Fruit fly (Drosophila melanogaster) whole organism, embryonic: ENCODE data around the gene Taf11.

Experiments used
- BEAF-32 ChIP-seq: fragments of 200-800 bp; sonication (Bioruptor generic); optimal IDR thresholded peaks from 3 replicates; lab custom pipeline; 2017; ENCODE audit warnings: missing biosample characterization, missing genetic modification characterization, mild to moderate bottlenecking, moderate library complexity, missing genetic modification reagents
- CG10321 ChIP-seq: fragments of 200-800 bp; sonication (Bioruptor generic); IDR thresholded peaks from 2 replicates; pipeline ENCODE4 v1.3.6; 2022; ENCODE audit warnings: missing biosample characterization, missing genetic modification characterization
- CG10462 ChIP-seq: fragments of 200-800 bp; sonication (Bioruptor generic); optimal IDR thresholded peaks from 2 replicates; lab custom pipeline; 2016; ENCODE audit warnings: missing biosample characterization, missing genetic modification characterization
- CG10543 ChIP-seq: fragments of 200-800 bp; sonication (Bioruptor generic); optimal IDR thresholded peaks from 3 replicates; lab custom pipeline; 2017; ENCODE audit warnings: missing biosample characterization, mild to moderate bottlenecking, missing genetic modification characterization, moderate library complexity
- CG16863 ChIP-seq: fragments of 200-800 bp; sonication (Bioruptor generic); optimal IDR thresholded peaks from 3 replicates; lab custom pipeline; 2016; ENCODE audit warnings: missing biosample characterization, missing genetic modification characterization
- CG4404 ChIP-seq: fragments of 200-800 bp; sonication (Bioruptor generic); IDR thresholded peaks from 2 replicates; pipeline ENCODE4 v1.3.6; 2022; ENCODE audit warnings: missing biosample characterization, missing genetic modification characterization
- CG5245 ChIP-seq: fragments of 200-800 bp; sonication (Bioruptor generic); optimal IDR thresholded peaks from 3 replicates; lab custom pipeline; 2016; ENCODE audit warnings: missing biosample characterization, missing genetic modification characterization
- CG7839 ChIP-seq: fragments of 200-800 bp; sonication (Bioruptor generic); optimal IDR thresholded peaks from 3 replicates; lab custom pipeline; 2018; ENCODE audit warnings: missing biosample characterization, mild to moderate bottlenecking, missing genetic modification characterization, moderate library complexity
- D19A ChIP-seq: fragments of 200-800 bp; optimal IDR thresholded peaks from 3 replicates; lab custom pipeline; 2019; ENCODE audit warnings: missing biosample characterization, mild to moderate bottlenecking, missing genetic modification characterization, moderate library complexity
- Dll ChIP-seq: fragments of 200-800 bp; sonication (Bioruptor generic); IDR thresholded peaks from 4 replicates; pipeline ENCODE4 v1.3.6; 2022; ENCODE audit warnings: missing biosample characterization, missing genetic modification characterization; ENCODE audit not compliant: partially characterized antibody
- Eip74EF ChIP-seq, 2 experiments: fragments of 200-800 bp in 1 of 2; fragments of >200 bp in 1 of 2; sonication (Bioruptor generic) in 1 of 2; optimal IDR thresholded peaks; 2 replicates each; lab custom pipeline; 2017 to 2019; ENCODE audit warnings: missing biosample characterization in 2 of 2, missing genetic modification characterization in 2 of 2, mild to moderate bottlenecking in 1 of 2, moderate library complexity in 1 of 2
- Ets65A ChIP-seq: fragments of 200-800 bp; sonication (Bioruptor generic); peaks from one replicate; lab custom pipeline; 2016; ENCODE audit warnings: missing biosample characterization, missing genetic modification characterization
- H15 ChIP-seq: fragments of 200-800 bp; sonication (Bioruptor generic); IDR thresholded peaks from 3 replicates; pipeline ENCODE4 v1.3.6; 2022; ENCODE audit warnings: missing biosample characterization, missing genetic modification characterization
- HLH4C ChIP-seq: fragments of 200-800 bp; sonication (Bioruptor generic); IDR thresholded peaks from 3 replicates; pipeline ENCODE4 v1.3.6; 2022; ENCODE audit warnings: missing biosample characterization, missing genetic modification characterization; ENCODE audit not compliant: partially characterized antibody
- HLH54F ChIP-seq: fragments of 200-800 bp; sonication (Bioruptor generic); optimal IDR thresholded peaks from 3 replicates; lab custom pipeline; 2016; ENCODE audit warnings: missing biosample characterization, missing genetic modification characterization
- Hsf ChIP-seq: fragments of 200-800 bp; sonication (Bioruptor generic); optimal IDR thresholded peaks from 3 replicates; lab custom pipeline; 2016; ENCODE audit warnings: missing biosample characterization, missing genetic modification characterization
- Med ChIP-seq: fragments of 200-800 bp; sonication (Bioruptor generic); peaks from one replicate; lab custom pipeline; 2016; ENCODE audit warnings: missing biosample characterization, missing genetic modification characterization, mild to moderate bottlenecking, inconsistent platforms, moderate library complexity
- Ravus ChIP-seq: fragments of 200-800 bp; sonication (Bioruptor generic); IDR thresholded peaks from 2 replicates; pipeline ENCODE4 v1.3.6; 2022; ENCODE audit warnings: missing biosample characterization, missing genetic modification characterization
- Side ChIP-seq: fragments of 200-800 bp; sonication (Bioruptor generic); optimal IDR thresholded peaks from 2 replicates; lab custom pipeline; 2016; ENCODE audit warnings: missing biosample characterization, missing genetic modification characterization
- Sry-δ ChIP-seq: fragments of 200-800 bp; sonication (Bioruptor generic); optimal IDR thresholded peaks from 2 replicates; lab custom pipeline; 2016; ENCODE audit warnings: missing biosample characterization, missing genetic modification characterization
- cad ChIP-seq: fragments of >200 bp; optimal IDR thresholded peaks from 2 replicates; lab custom pipeline; 2017; ENCODE audit warnings: missing biosample characterization, missing genetic modification characterization
- ci ChIP-seq: fragments of 200-800 bp; sonication (Bioruptor generic); IDR thresholded peaks from 3 replicates; pipeline ENCODE4 v1.3.6; 2022; ENCODE audit warnings: missing biosample characterization, missing genetic modification characterization
- dysf ChIP-seq: fragments of 200-800 bp; sonication (Bioruptor generic); IDR thresholded peaks from 3 replicates; pipeline ENCODE4 v1.3.6; 2022; ENCODE audit warnings: missing biosample characterization, missing genetic modification characterization
- lov ChIP-seq, 2 experiments: fragments of 200-800 bp in 1 of 2; fragments of >200 bp in 1 of 2; sonication (Bioruptor generic) in 1 of 2; IDR thresholded peaks in 1 of 2; optimal IDR thresholded peaks in 1 of 2; 2 replicates in 1 of 2; 3 replicates in 1 of 2; pipeline versions ENCODE4 v1.3.6 to Lab custom; 2017 to 2022; ENCODE audit warnings: missing biosample characterization in 1 of 2, missing genetic modification characterization in 1 of 2
- nau ChIP-seq: fragments of 200-800 bp; sonication (Bioruptor generic); optimal IDR thresholded peaks from 3 replicates; lab custom pipeline; 2017; ENCODE audit warnings: missing biosample characterization, mild to moderate bottlenecking, missing genetic modification characterization, missing genetic modification reagents
- pum ChIP-seq: fragments of 200-800 bp; sonication (Bioruptor generic); optimal IDR thresholded peaks from 2 replicates; lab custom pipeline; 2016; ENCODE audit warnings: missing biosample characterization, missing genetic modification characterization
- row ChIP-seq: fragments of 200-800 bp; sonication (Bioruptor generic); IDR thresholded peaks from 3 replicates; pipeline ENCODE4 v1.3.6; 2022; ENCODE audit warnings: missing biosample characterization, missing genetic modification characterization
- run ChIP-seq: fragments of 200-800 bp; sonication (Bioruptor generic); optimal IDR thresholded peaks from 3 replicates; lab custom pipeline; 2018; ENCODE audit warnings: missing biosample characterization, mild to moderate bottlenecking, missing genetic modification characterization
- salm ChIP-seq: fragments of 200-800 bp; sonication (Bioruptor generic); optimal IDR thresholded peaks from 2 replicates; lab custom pipeline; 2018; ENCODE audit warnings: missing biosample characterization, mild to moderate bottlenecking, missing genetic modification characterization
- sd ChIP-seq: fragments of 200-800 bp; sonication (Bioruptor generic); optimal IDR thresholded peaks from 3 replicates; lab custom pipeline; 2018; ENCODE audit warnings: missing biosample characterization, mild to moderate bottlenecking, missing genetic modification characterization, moderate library complexity
- sna ChIP-seq: fragments of 200-800 bp; sonication (Bioruptor generic); IDR thresholded peaks from 2 replicates; pipeline ENCODE4 v1.3.6; 2022; ENCODE audit warnings: missing biosample characterization, missing genetic modification characterization; ENCODE audit not compliant: partially characterized antibody
- ssp ChIP-seq: fragments of 200-800 bp; sonication (Bioruptor generic); IDR thresholded peaks from 2 replicates; pipeline ENCODE4 v1.3.6; 2022; ENCODE audit warnings: missing biosample characterization, missing genetic modification characterization
- stc ChIP-seq: fragments of 200-800 bp; sonication (Bioruptor generic); IDR thresholded peaks from 2 replicates; pipeline ENCODE4 v1.3.6; 2022; ENCODE audit warnings: missing biosample characterization, missing genetic modification characterization
- tgo ChIP-seq: fragments of 200-800 bp; sonication (Bioruptor generic); IDR thresholded peaks from 3 replicates; pipeline ENCODE4 v1.3.6; 2022; ENCODE audit warnings: missing biosample characterization, missing genetic modification characterization
- tin ChIP-seq: fragments of 200-800 bp; sonication (Bioruptor generic); optimal IDR thresholded peaks from 3 replicates; lab custom pipeline; 2016; ENCODE audit warnings: missing biosample characterization, missing genetic modification characterization
- unc-4 ChIP-seq: fragments of 200-800 bp; sonication (Bioruptor generic); IDR thresholded peaks from 2 replicates; pipeline ENCODE4 v1.3.6; 2022; ENCODE audit warnings: missing biosample characterization, missing genetic modification characterization; ENCODE audit not compliant: partially characterized antibody
- wek ChIP-seq: fragments of 200-800 bp; sonication (Bioruptor generic); optimal IDR thresholded peaks from 3 replicates; lab custom pipeline; 2018; ENCODE audit warnings: missing biosample characterization, mild to moderate bottlenecking, missing genetic modification characterization, moderate library complexity
- z ChIP-seq: fragments of 200-800 bp; sonication (Bioruptor generic); IDR thresholded peaks from 3 replicates; pipeline ENCODE4 v1.3.6; 2022; ENCODE audit warnings: missing biosample characterization, missing genetic modification characterization

The Taf11 gene

dm6 chr2L:9737360-9737759, 25.7 kb downstream of the Taf11 start:
- no peak for TF ChIP-seq CG10462 (GFP tag; lab: Kevin White, UChicago)
- TF ChIP-seq sd (tag; lab: Kevin White, UChicago) = no peak
- peak; percentile 45 for TF ChIP-seq Med (GFP tag; lab: Kevin White, UChicago)
- TF ChIP-seq H15 (GFP tag; lab: Robert Waterston, UW) = peak; percentile 21; the same call in 1 of the 3 replicates
- no peak for TF ChIP-seq Dll
- no peak for TF ChIP-seq Hsf (GFP tag; lab: Kevin White, UChicago)
- peak; percentile 70 for TF ChIP-seq Ets65A
- TF ChIP-seq pum (GFP tag; lab: Kevin White, UChicago) = no peak
- TF ChIP-seq tgo (GFP tag; lab: Robert Waterston, UW) = no peak
- TF ChIP-seq, all 482 proteins: peak for 3

dm6 chr2L:9736000-9736695, 26.9 kb downstream of the Taf11 start, which contains the start of gene CG13117:
Gene CG13117 (plus strand): TSS chr2L:9736645.
- TF ChIP-seq unc-4 (GFP tag; lab: Robert Waterston, UW) (0 out of 2 replicates have a peak, but pooled peaks have one; percentile 18), ci (GFP tag; lab: Robert Waterston, UW) (no peak), lov (optimal IDR thresholded peaks at IDR 0.05; lab: Kevin White, UChicago) (no peak), lov (GFP tag; IDR thresholded peaks at IDR 0.05; lab: Robert Waterston, UW) (no peak), salm (no peak), Sry-δ (GFP tag; lab: Kevin White, UChicago) (peak; percentile 7), stc (no peak), CG4404 (GFP tag; lab: Robert Waterston, UW) (no peak), Ravus (no peak), CG16863 (GFP tag; lab: Kevin White, UChicago) (no peak), BEAF-32 (GFP tag; lab: Kevin White, UChicago) (peak; percentile 32), cad (GFP tag; lab: Kevin White, UChicago) (no peak), CG10543 (GFP tag; lab: Kevin White, UChicago) (no peak), Eip74EF (GFP tag; optimal IDR thresholded peaks at IDR 0.05; lab: Kevin White, UChicago) (no peak), CG10321 (GFP tag; lab: Robert Waterston, UW) (0 out of 2 replicates have a peak, but pooled peaks have one; percentile 16), z (GFP tag; lab: Robert Waterston, UW) (no peak), D19A (tag; lab: Kevin White, UChicago) (no peak), run (tag; lab: Kevin White, UChicago) (no peak), tin (no peak), sna (0 out of 2 replicates have a peak, but pooled peaks have one; percentile 1), ssp (GFP tag; lab: Robert Waterston, UW) (no peak), nau (no peak), Side (GFP tag; lab: Kevin White, UChicago) (no peak), CG5245 (GFP tag; lab: Kevin White, UChicago) (no peak), row (peak; percentile 40; the same call in 2 of the 3 replicates), HLH54F (GFP tag; lab: Kevin White, UChicago) (no peak), dysf (0 out of 3 replicates have a peak, but pooled peaks have one; percentile 16), CG7839 (no peak), HLH4C (no peak), Dll (peak; percentile 37; the same call in 2 of the 4 replicates), wek (no peak)
